Fruit fly (Drosophila melanogaster) S2 (cell line): ENCODE results near the gene RpS9.

Source experiments
- CG8478 ChIP-seq: fragments of >200 bp; optimal IDR thresholded peaks from 2 replicates; lab custom pipeline; 2018
- CTCF ChIP-seq, 2 experiments: fragments of >200 bp; optimal IDR thresholded peaks; 2 replicates each; lab custom pipeline; 2018

- TF ChIP-seq CTCF (optimal IDR thresholded peaks at IDR 0.05; lab: Kevin White, UChicago) (no peak), CG8478 (lab: Kevin White, UChicago) (no peak)
Observed at dm6 chr3L:9512560-9512959, 1.2 kb upstream of the RpS9 start, which contains the start of gene CG33703.
